Fruit fly (Drosophila melanogaster) whole organism, embryonic: ENCODE results near the gene Hayan.

Experiments
- Abd-B ChIP-seq: fragments of 200-800 bp; sonication (Bioruptor generic); optimal IDR thresholded peaks from 2 replicates; lab custom pipeline; 2018; ENCODE audit warnings: missing biosample characterization, mild to moderate bottlenecking, missing genetic modification characterization, moderate library complexity
- CG10209 ChIP-seq: fragments of 200-800 bp; sonication (Bioruptor generic); optimal IDR thresholded peaks from 3 replicates; lab custom pipeline; 2017; ENCODE audit warnings: missing biosample characterization, mild to moderate bottlenecking, missing genetic modification characterization, missing genetic modification reagents
- CG10321 ChIP-seq: fragments of 200-800 bp; sonication (Bioruptor generic); IDR thresholded peaks from 2 replicates; pipeline ENCODE4 v1.3.6; 2022; ENCODE audit warnings: missing biosample characterization, missing genetic modification characterization
- CG11398 ChIP-seq: fragments of 200-800 bp; sonication (Bioruptor generic); optimal IDR thresholded peaks from 2 replicates; lab custom pipeline; 2016; ENCODE audit warnings: missing biosample characterization, missing genetic modification characterization
- CG11695 ChIP-seq: fragments of 200-800 bp; sonication (Bioruptor generic); IDR thresholded peaks from 3 replicates; pipeline ENCODE4 v1.3.6; 2022; ENCODE audit warnings: missing biosample characterization, missing genetic modification characterization
- CG12391 ChIP-seq: fragments of 200-800 bp; sonication (Bioruptor generic); optimal IDR thresholded peaks from 3 replicates; lab custom pipeline; 2018; ENCODE audit warnings: missing biosample characterization, mild to moderate bottlenecking, missing genetic modification characterization, moderate library complexity
- CG13894 ChIP-seq: fragments of 200-800 bp; sonication (Bioruptor generic); optimal IDR thresholded peaks from 3 replicates; lab custom pipeline; 2018; ENCODE audit warnings: missing biosample characterization, mild to moderate bottlenecking, missing genetic modification characterization, moderate library complexity
- CG14965 ChIP-seq: fragments of 200-800 bp; sonication (Bioruptor generic); optimal IDR thresholded peaks from 2 replicates; lab custom pipeline; 2016; ENCODE audit warnings: missing biosample characterization, missing genetic modification characterization, borderline replicate concordance
- CG15269 ChIP-seq: fragments of 200-800 bp; sonication (Bioruptor generic); optimal IDR thresholded peaks from 2 replicates; lab custom pipeline; 2018; ENCODE audit warnings: missing biosample characterization, mild to moderate bottlenecking, missing genetic modification characterization, moderate library complexity
- CG1602 ChIP-seq: fragments of 200-800 bp; sonication (Bioruptor generic); optimal IDR thresholded peaks from 3 replicates; lab custom pipeline; 2016; ENCODE audit warnings: missing biosample characterization, missing genetic modification characterization
- CG17186 ChIP-seq: fragments of 200-800 bp; sonication (Bioruptor generic); optimal IDR thresholded peaks from 3 replicates; lab custom pipeline; 2017; ENCODE audit warnings: missing biosample characterization, missing genetic modification reagents, missing genetic modification characterization
- CG17359 ChIP-seq: fragments of 200-800 bp; sonication (Bioruptor generic); optimal IDR thresholded peaks from 3 replicates; lab custom pipeline; 2018; ENCODE audit warnings: missing biosample characterization, mild to moderate bottlenecking, missing genetic modification characterization, moderate library complexity
- CG18599 ChIP-seq: fragments of 200-800 bp; sonication (Bioruptor generic); optimal IDR thresholded peaks from 3 replicates; lab custom pipeline; 2017; ENCODE audit warnings: missing biosample characterization, missing genetic modification characterization, mild to moderate bottlenecking, moderate library complexity, missing genetic modification reagents
- CG30403 ChIP-seq: fragments of 200-800 bp; sonication (Bioruptor generic); optimal IDR thresholded peaks from 3 replicates; lab custom pipeline; 2016; ENCODE audit warnings: missing biosample characterization, missing genetic modification characterization
- CG34224 ChIP-seq: fragments of 200-800 bp; sonication (Bioruptor generic); IDR thresholded peaks from 3 replicates; pipeline ENCODE4 v1.3.6; 2022; ENCODE audit warnings: missing biosample characterization, missing genetic modification characterization; ENCODE audit not compliant: partially characterized antibody
- CG6683 ChIP-seq: fragments of 200-800 bp; sonication (Bioruptor generic); optimal IDR thresholded peaks from 2 replicates; lab custom pipeline; 2017; ENCODE audit warnings: missing biosample characterization, mild to moderate bottlenecking, missing genetic modification characterization, missing genetic modification reagents
- CG7357 ChIP-seq: fragments of 200-800 bp; sonication (Bioruptor generic); IDR thresholded peaks from 3 replicates; pipeline ENCODE4 v1.3.6; 2022; ENCODE audit warnings: missing biosample characterization, missing genetic modification characterization
- CG7987 ChIP-seq: fragments of 200-800 bp; sonication (Bioruptor generic); optimal IDR thresholded peaks from 2 replicates; lab custom pipeline; 2018; ENCODE audit warnings: missing biosample characterization, mild to moderate bottlenecking, missing genetic modification characterization, moderate library complexity
- CG9932 ChIP-seq: fragments of 200-800 bp; sonication (Bioruptor generic); IDR thresholded peaks from 2 replicates; pipeline ENCODE4 v1.3.6; 2022; ENCODE audit warnings: missing biosample characterization, missing genetic modification characterization
- CTCF ChIP-seq: fragments of 200-800 bp; sonication (Bioruptor generic); optimal IDR thresholded peaks from 2 replicates; lab custom pipeline; 2017; ENCODE audit warnings: missing biosample characterization, mild to moderate bottlenecking, missing genetic modification characterization, moderate library complexity
- Dp ChIP-seq: fragments of 200-800 bp; sonication (Bioruptor generic); optimal IDR thresholded peaks from 2 replicates; lab custom pipeline; 2018; ENCODE audit warnings: missing biosample characterization, mild to moderate bottlenecking, missing genetic modification characterization, moderate library complexity
- Fer1 ChIP-seq: fragments of 200-800 bp; sonication (Bioruptor generic); optimal IDR thresholded peaks from 2 replicates; lab custom pipeline; 2017; ENCODE audit warnings: missing biosample characterization, mild to moderate bottlenecking, missing genetic modification characterization
- HHEX ChIP-seq: fragments of 200-800 bp; sonication (Bioruptor generic); optimal IDR thresholded peaks from 3 replicates; lab custom pipeline; 2017; ENCODE audit warnings: missing biosample characterization, mild to moderate bottlenecking, missing genetic modification characterization, missing genetic modification reagents
- Hr51 ChIP-seq, 2 experiments: fragments of 200-800 bp; sonication (Bioruptor generic); optimal IDR thresholded peaks; 2 replicates in 1 of 2; 3 replicates in 1 of 2; lab custom pipeline; 2016 to 2018; ENCODE audit warnings: missing biosample characterization in 2 of 2, missing genetic modification characterization in 2 of 2, mild to moderate bottlenecking in 1 of 2, moderate library complexity in 1 of 2
- Hsf ChIP-seq: fragments of 200-800 bp; sonication (Bioruptor generic); optimal IDR thresholded peaks from 3 replicates; lab custom pipeline; 2016; ENCODE audit warnings: missing biosample characterization, missing genetic modification characterization
- MBD-R2 ChIP-seq: fragments of 200-800 bp; sonication (Bioruptor generic); IDR thresholded peaks from 2 replicates; pipeline ENCODE4 v1.3.6; 2022; ENCODE audit warnings: missing biosample characterization, missing genetic modification characterization
- Med ChIP-seq: fragments of 200-800 bp; sonication (Bioruptor generic); peaks from one replicate; lab custom pipeline; 2016; ENCODE audit warnings: missing biosample characterization, missing genetic modification characterization, mild to moderate bottlenecking, inconsistent platforms, moderate library complexity
- Mes4 ChIP-seq: fragments of 200-800 bp; sonication (Bioruptor generic); optimal IDR thresholded peaks from 2 replicates; lab custom pipeline; 2016; ENCODE audit warnings: missing biosample characterization, missing genetic modification characterization
- Sox102F ChIP-seq: fragments of 200-800 bp; sonication (Bioruptor generic); optimal IDR thresholded peaks from 2 replicates; lab custom pipeline; 2018; ENCODE audit warnings: missing biosample characterization, mild to moderate bottlenecking, missing genetic modification characterization, moderate library complexity
- caup ChIP-seq: fragments of 200-800 bp; sonication (Bioruptor generic); optimal IDR thresholded peaks from 3 replicates; lab custom pipeline; 2017; ENCODE audit warnings: missing biosample characterization, mild to moderate bottlenecking, missing genetic modification characterization, moderate library complexity; ENCODE audit not compliant: severe bottlenecking
- dmrt99B ChIP-seq: fragments of 200-800 bp; sonication (Bioruptor generic); optimal IDR thresholded peaks from 2 replicates; lab custom pipeline; 2018; ENCODE audit warnings: missing biosample characterization, mild to moderate bottlenecking, missing genetic modification characterization, moderate library complexity
- gem ChIP-seq: fragments of 200-800 bp; sonication (Bioruptor generic); optimal IDR thresholded peaks from 2 replicates; lab custom pipeline; 2019; ENCODE audit warnings: missing biosample characterization, mild to moderate bottlenecking, missing genetic modification characterization, moderate library complexity
- ham ChIP-seq: fragments of 200-800 bp; sonication (Bioruptor generic); IDR thresholded peaks from 2 replicates; pipeline ENCODE4 v1.3.6; 2022; ENCODE audit warnings: missing biosample characterization, missing genetic modification characterization
- hkb ChIP-seq, 2 experiments: fragments of 200-800 bp in 1 of 2; fragments of >200 bp in 1 of 2; sonication (Bioruptor generic) in 1 of 2; IDR thresholded peaks in 1 of 2; optimal IDR thresholded peaks in 1 of 2; 2 replicates each; pipeline versions ENCODE4 v1.3.6 to Lab custom; 2017 to 2022; ENCODE audit warnings: missing biosample characterization in 1 of 2, missing genetic modification characterization in 1 of 2
- ind ChIP-seq: fragments of 200-800 bp; sonication (Bioruptor generic); optimal IDR thresholded peaks from 3 replicates; lab custom pipeline; 2016; ENCODE audit warnings: missing biosample characterization, missing genetic modification characterization
- insv ChIP-seq, 2 experiments: fragments of 200-800 bp; sonication (Bioruptor generic); optimal IDR thresholded peaks; 3 replicates each; lab custom pipeline; 2016 to 2018; ENCODE audit warnings: missing biosample characterization in 2 of 2, missing genetic modification characterization in 2 of 2
- lmd ChIP-seq: fragments of 200-800 bp; sonication (Bioruptor generic); IDR thresholded peaks from 2 replicates; pipeline ENCODE4 v1.3.6; 2022; ENCODE audit warnings: missing biosample characterization, missing genetic modification characterization
- pan ChIP-seq, 4 experiments: fragments of >200 bp in 3 of 4; fragments of 200-800 bp in 1 of 4; sonication (Bioruptor generic) in 1 of 4; optimal IDR thresholded peaks in 3 of 4; IDR thresholded peaks in 1 of 4; 2 replicates each; pipeline versions ENCODE4 v1.3.6 to Lab custom; 2017 to 2022; ENCODE audit warnings: missing biosample characterization in 2 of 4, missing genetic modification characterization in 2 of 4, mixed read lengths in 1 of 4
- row ChIP-seq: fragments of 200-800 bp; sonication (Bioruptor generic); IDR thresholded peaks from 3 replicates; pipeline ENCODE4 v1.3.6; 2022; ENCODE audit warnings: missing biosample characterization, missing genetic modification characterization
- seq ChIP-seq: fragments of 200-800 bp; sonication (Bioruptor generic); IDR thresholded peaks from 2 replicates; pipeline ENCODE4 v1.3.6; 2022; ENCODE audit warnings: missing biosample characterization, missing genetic modification characterization
- sisA ChIP-seq: fragments of 200-800 bp; sonication (Bioruptor generic); IDR thresholded peaks from 2 replicates; pipeline ENCODE4 v1.3.6; 2022; ENCODE audit warnings: missing biosample characterization, missing genetic modification characterization
- tap ChIP-seq: fragments of 200-800 bp; optimal IDR thresholded peaks from 3 replicates; lab custom pipeline; 2019; ENCODE audit warnings: missing biosample characterization, mild to moderate bottlenecking, missing genetic modification characterization, moderate library complexity
- tin ChIP-seq: fragments of 200-800 bp; sonication (Bioruptor generic); optimal IDR thresholded peaks from 3 replicates; lab custom pipeline; 2016; ENCODE audit warnings: missing biosample characterization, missing genetic modification characterization
- vnd ChIP-seq: fragments of 200-800 bp; sonication (Bioruptor generic); IDR thresholded peaks from 3 replicates; pipeline ENCODE4 v1.3.6; 2022; ENCODE audit warnings: missing biosample characterization, missing genetic modification characterization; ENCODE audit not compliant: partially characterized antibody
- wdn ChIP-seq: fragments of 200-800 bp; sonication (Bioruptor generic); IDR thresholded peaks from 2 replicates; pipeline ENCODE4 v1.3.6; 2022; ENCODE audit warnings: missing biosample characterization, missing genetic modification characterization
- z ChIP-seq: fragments of 200-800 bp; sonication (Bioruptor generic); IDR thresholded peaks from 3 replicates; pipeline ENCODE4 v1.3.6; 2022; ENCODE audit warnings: missing biosample characterization, missing genetic modification characterization

The Hayan gene

DNA sequence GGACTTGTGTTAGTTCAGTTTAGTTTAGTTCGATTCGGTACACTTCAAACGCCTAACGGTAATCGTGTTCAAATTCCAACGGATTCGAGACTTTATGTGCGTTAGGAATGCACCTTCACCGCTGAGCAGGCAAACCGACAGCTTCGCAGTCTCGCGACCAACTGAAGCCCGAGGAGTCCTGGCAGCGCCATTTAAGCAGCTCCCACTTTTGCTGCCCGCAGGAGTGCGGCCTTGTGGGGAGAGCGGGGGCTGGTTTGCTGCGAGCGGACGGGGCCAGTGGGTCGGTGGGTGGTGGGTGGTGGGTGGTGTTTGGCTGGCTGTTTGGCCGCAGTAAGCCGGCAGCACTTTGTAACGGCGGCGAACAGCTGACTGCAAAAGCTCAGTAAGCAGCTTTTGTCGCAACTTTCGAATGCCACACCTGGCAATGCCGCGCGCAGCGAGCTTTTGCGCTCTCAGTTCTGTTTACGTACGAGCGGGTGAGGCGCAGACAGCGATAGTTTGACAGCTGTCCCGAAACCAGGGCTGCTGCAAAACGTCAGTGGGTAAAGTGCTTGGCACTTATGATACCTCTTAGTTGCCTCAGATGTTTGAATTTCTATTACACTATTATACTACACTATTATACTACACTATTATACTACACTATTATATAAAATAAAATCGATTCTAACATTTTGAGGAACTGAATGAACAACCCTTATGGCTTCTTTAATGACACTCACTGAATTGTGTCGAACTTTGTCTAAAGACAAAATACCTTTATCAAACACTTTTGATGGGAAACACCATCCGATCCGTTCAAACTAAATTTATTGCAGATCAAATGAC, 4.1 kb downstream of the Hayan start, which contains the start of gene CG32547 (continued):
- peak; percentile 6 for TF ChIP-seq Dp (GFP tag; lab: Kevin White, UChicago)
- TF ChIP-seq MBD-R2 = peak; percentile 40
- TF ChIP-seq insv (GFP tag; optimal IDR thresholded peaks at IDR 0.05; lab: Kevin White, UChicago) = no peak
- TF ChIP-seq CG34224 (GFP tag; lab: Robert Waterston, UW) = peak; percentile 51; the same call in 2 of the 3 replicates
- TF ChIP-seq Hr51 (GFP tag; optimal IDR thresholded peaks at IDR 0.05; lab: Kevin White, UChicago) = peak in 1 of 2 experiments; percentile 17
- no peak for TF ChIP-seq tap (tag; lab: Kevin White, UChicago)

DNA sequence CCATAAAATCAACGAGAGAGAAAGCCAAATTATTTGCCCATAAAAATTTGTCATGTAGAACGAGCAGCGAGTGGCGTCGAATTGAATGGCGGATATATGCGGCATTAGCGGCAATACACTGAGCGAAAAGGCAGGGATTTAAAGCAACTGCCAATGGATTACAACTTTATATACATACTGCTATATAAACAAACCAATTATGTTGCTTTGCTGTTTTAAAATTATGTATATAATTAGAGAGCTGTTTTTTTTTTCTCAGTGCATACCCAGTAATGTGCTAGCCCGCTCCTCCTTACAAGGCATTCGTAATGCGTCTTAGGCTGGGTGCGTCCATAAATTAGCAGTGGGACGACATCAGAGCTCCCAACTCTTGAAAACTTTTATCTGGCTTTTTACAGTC, 15.7 kb downstream of the Hayan start:
- no peak for TF ChIP-seq vnd
- no peak for TF ChIP-seq pan (optimal IDR thresholded peaks at IDR 0.05; lab: Kevin White, UChicago)
- peak in 1 of 2 experiments; percentile 58 for TF ChIP-seq pan (GFP tag; optimal IDR thresholded peaks at IDR 0.05 in 1 of 2, IDR thresholded peaks at IDR 0.05 in 1 of 2)
- peak; percentile 13 for TF ChIP-seq Sox102F (GFP tag; lab: Kevin White, UChicago)
- TF ChIP-seq CG11695 (GFP tag; lab: Robert Waterston, UW) = no peak
- TF ChIP-seq ham (GFP tag; lab: Robert Waterston, UW) = no peak
- TF ChIP-seq Fer1 (GFP tag; lab: Kevin White, UChicago) = peak; percentile 61
- no peak for TF ChIP-seq z
- TF ChIP-seq CG10209 (GFP tag; lab: Kevin White, UChicago) = peak; percentile 10
- no peak for TF ChIP-seq CG6683 (GFP tag; lab: Kevin White, UChicago)
- peak; percentile 42 for TF ChIP-seq dmrt99B
- TF ChIP-seq caup (GFP tag; lab: Kevin White, UChicago) = peak; percentile 7
- TF ChIP-seq hkb (optimal IDR thresholded peaks at IDR 0.05; lab: Kevin White, UChicago) = no peak
- peak; percentile 60 for TF ChIP-seq hkb (GFP tag; IDR thresholded peaks at IDR 0.05; lab: Robert Waterston, UW)
- TF ChIP-seq ind (GFP tag; lab: Kevin White, UChicago) = peak; percentile 33
- TF ChIP-seq Mes4 (GFP tag; lab: Kevin White, UChicago) = no peak
- TF ChIP-seq CG10321 (GFP tag; lab: Robert Waterston, UW) = no peak
- TF ChIP-seq CG18599 = peak; percentile 71
- TF ChIP-seq CG12391 (tag; lab: Kevin White, UChicago) = peak; percentile 17
- no peak for TF ChIP-seq CG14965
- TF ChIP-seq CTCF = no peak
- TF ChIP-seq Abd-B (GFP tag; lab: Kevin White, UChicago) = peak; percentile 13
- TF ChIP-seq wdn (GFP tag; lab: Robert Waterston, UW) = no peak
- no peak for TF ChIP-seq CG7987 (GFP tag; lab: Kevin White, UChicago)
- peak; percentile 56 for TF ChIP-seq row (GFP tag; lab: Robert Waterston, UW)
- TF ChIP-seq HHEX (GFP tag; lab: Kevin White, UChicago) = peak; percentile 29
- TF ChIP-seq CG30403 (GFP tag; lab: Kevin White, UChicago) = peak; percentile 2
- no peak for TF ChIP-seq CG13894 (tag; lab: Kevin White, UChicago)
- TF ChIP-seq CG11398 (GFP tag; lab: Kevin White, UChicago) = no peak
- no peak for TF ChIP-seq CG17186 (GFP tag; lab: Kevin White, UChicago)
- TF ChIP-seq Hsf (GFP tag; lab: Kevin White, UChicago) = peak; percentile 34
- TF ChIP-seq CG1602 (GFP tag; lab: Kevin White, UChicago) = peak; percentile 7
- TF ChIP-seq CG17359 = peak; percentile 12
- peak; percentile 23 for TF ChIP-seq tin (GFP tag; lab: Kevin White, UChicago)
- peak; percentile 86 for TF ChIP-seq Med (GFP tag; lab: Kevin White, UChicago)
- TF ChIP-seq CG15269 = peak; percentile 26
- peak; percentile 36 for TF ChIP-seq gem (tag; lab: Kevin White, UChicago)
- 0 out of 3 replicates have a peak, but pooled peaks have one; percentile 18 for TF ChIP-seq CG7357 (GFP tag; lab: Robert Waterston, UW)
- TF ChIP-seq seq = 0 out of 2 replicates have a peak, but pooled peaks have one; percentile 23
- peak; percentile 56 for TF ChIP-seq CG9932 (GFP tag; lab: Robert Waterston, UW)
- peak; percentile 46 for TF ChIP-seq lmd (GFP tag; lab: Robert Waterston, UW)
- peak; percentile 33; the same call in 1 of the 2 replicates for TF ChIP-seq sisA (GFP tag; lab: Robert Waterston, UW)
